Fruit fly (Drosophila melanogaster): ENCODE results near the gene CG31848.

CG31848 gene

DNA sequence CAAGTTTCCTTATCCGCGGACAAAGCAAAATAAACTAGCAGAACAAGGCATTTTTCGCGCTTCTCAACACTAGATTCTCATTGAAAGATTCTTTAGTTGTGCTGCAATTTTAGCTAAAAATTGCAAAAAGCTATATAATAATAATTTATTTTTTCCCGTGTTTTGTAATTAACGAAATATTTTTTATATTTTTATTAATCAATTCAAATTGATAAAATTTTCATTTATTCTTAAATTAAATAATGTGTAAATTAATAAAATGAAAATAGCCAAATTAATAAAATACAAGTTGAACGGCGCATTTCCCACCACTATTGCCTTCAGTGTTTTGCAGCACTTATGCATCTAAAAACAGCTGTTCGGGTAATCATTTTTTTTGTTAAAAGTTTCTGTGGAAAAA is 20.8 kb upstream of the CG31848 start, which contains the start of the genes Drep4 and Uvrag (continued):
- no peak for TF ChIP-seq TFAM (GFP tag; optimal IDR thresholded peaks at IDR 0.05)
- TF ChIP-seq HLH4C (GFP tag; IDR thresholded peaks at IDR 0.05; ENCODE audit: partially characterized antibody) = no peak
- no peak for TF ChIP-seq CkIIα-i1 (GFP tag; IDR thresholded peaks at IDR 0.05)
- peak; percentile 62 for TF ChIP-seq CG9437 (GFP tag; optimal IDR thresholded peaks at IDR 0.05)
- TF ChIP-seq Bgb (GFP tag; IDR thresholded peaks at IDR 0.05; ENCODE audit: partially characterized antibody) = no peak
- TF ChIP-seq CG7372 (GFP tag; IDR thresholded peaks at IDR 0.05) = peak; percentile 38; the same call in 1 of the 2 replicates
- TF ChIP-seq dmrt11E (tag; optimal IDR thresholded peaks at IDR 0.05) = peak; percentile 79
- TF ChIP-seq CG17186 (GFP tag; optimal IDR thresholded peaks at IDR 0.05) = no peak
- TF ChIP-seq CG12744 (GFP tag; optimal IDR thresholded peaks at IDR 0.05) = no peak
- TF ChIP-seq CG1832 (GFP tag; optimal IDR thresholded peaks at IDR 0.05) = no peak
- peak; percentile 62; the same call in 1 of the 2 replicates for TF ChIP-seq sob (GFP tag; IDR thresholded peaks at IDR 0.05)
- TF ChIP-seq ash1 (GFP tag; optimal IDR thresholded peaks at IDR 0.05) = no peak
- TF ChIP-seq dm (GFP tag; optimal IDR thresholded peaks at IDR 0.05) = no peak
- TF ChIP-seq CG8944 (GFP tag; optimal IDR thresholded peaks at IDR 0.05) = no peak
- TF ChIP-seq ssp (GFP tag; IDR thresholded peaks at IDR 0.05) = peak; percentile 54
- 0 out of 3 replicates have a peak, but pooled peaks have one; percentile 34 for TF ChIP-seq ken (GFP tag; IDR thresholded peaks at IDR 0.05)
- no peak for TF ChIP-seq Rx (GFP tag; IDR thresholded peaks at IDR 0.05)
- no peak for TF ChIP-seq CG11085 (GFP tag; IDR thresholded peaks at IDR 0.05)
- no peak for TF ChIP-seq yki (optimal IDR thresholded peaks at IDR 0.05)
- peak; percentile 80 for TF ChIP-seq grau (tag; optimal IDR thresholded peaks at IDR 0.05)
- TF ChIP-seq Adf1 (GFP tag; IDR thresholded peaks at IDR 0.05) = no peak; the same call in 1 of the 2 replicates
- TF ChIP-seq psq (GFP tag; optimal IDR thresholded peaks at IDR 0.05) = peak; percentile 44
- TF ChIP-seq crol (GFP tag; IDR thresholded peaks at IDR 0.05) = no peak
- no peak for TF ChIP-seq ATbp (GFP tag; optimal IDR thresholded peaks at IDR 0.05)
- no peak for TF ChIP-seq CG6175 (GFP tag; IDR thresholded peaks at IDR 0.05)
- no peak for TF ChIP-seq Dref (GFP tag; IDR thresholded peaks at IDR 0.05)
- no peak for TF ChIP-seq tna (GFP tag; IDR thresholded peaks at IDR 0.05; ENCODE audit: partially characterized antibody)
- peak; percentile 81 for TF ChIP-seq CG17829 (tag; optimal IDR thresholded peaks at IDR 0.05)
- TF ChIP-seq MBD-R2 (GFP tag; IDR thresholded peaks at IDR 0.05) = peak; percentile 72
- TF ChIP-seq pfk (GFP tag; optimal IDR thresholded peaks at IDR 0.05) = no peak
- no peak for TF ChIP-seq CG8924 (tag; optimal IDR thresholded peaks at IDR 0.05)
- peak; percentile 97 for TF ChIP-seq CG10267 (tag; optimal IDR thresholded peaks at IDR 0.05)
- TF ChIP-seq CG13894 (tag; optimal IDR thresholded peaks at IDR 0.05) = no peak
- no peak for TF ChIP-seq twi (tag; optimal IDR thresholded peaks at IDR 0.05)
- TF ChIP-seq CG10366 (GFP tag; IDR thresholded peaks at IDR 0.05) = no peak
- peak; percentile 72 for TF ChIP-seq CG4424 (GFP tag; optimal IDR thresholded peaks at IDR 0.05)
- peak; percentile 76 for TF ChIP-seq CG15696 (tag; optimal IDR thresholded peaks at IDR 0.05)
- TF ChIP-seq Awh (GFP tag; IDR thresholded peaks at IDR 0.05) = no peak
- TF ChIP-seq h (optimal IDR thresholded peaks at IDR 0.05) = no peak
- TF ChIP-seq CG3726 (GFP tag; IDR thresholded peaks at IDR 0.05) = no peak
- peak; percentile 33 for TF ChIP-seq HHEX (GFP tag; optimal IDR thresholded peaks at IDR 0.05)
- TF ChIP-seq slp2 (GFP tag; optimal IDR thresholded peaks at IDR 0.05) = no peak
- TF ChIP-seq pita (GFP tag; optimal IDR thresholded peaks at IDR 0.05) = no peak
- TF ChIP-seq Trl (optimal IDR thresholded peaks at IDR 0.05) = no peak
- TF ChIP-seq Trl (GFP tag; optimal IDR thresholded peaks at IDR 0.05) = no peak
- TF ChIP-seq seq (GFP tag; IDR thresholded peaks at IDR 0.05) = no peak
- TF ChIP-seq ci (GFP tag; IDR thresholded peaks at IDR 0.05) = no peak
- TF ChIP-seq CG6813 (GFP tag; optimal IDR thresholded peaks at IDR 0.05) = no peak
- no peak for TF ChIP-seq CG8359 (GFP tag; optimal IDR thresholded peaks at IDR 0.05; ENCODE audit: borderline replicate concordance)
- no peak for TF ChIP-seq Lim3 (GFP tag; IDR thresholded peaks at IDR 0.05)
- TF ChIP-seq CG10565 (GFP tag; optimal IDR thresholded peaks at IDR 0.05) = no peak
- no peak; the same call in none of the 2 replicates for TF ChIP-seq Ptx1 (GFP tag; IDR thresholded peaks at IDR 0.05)
- TF ChIP-seq CG34376 (GFP tag; optimal IDR thresholded peaks at IDR 0.05) = no peak
